Worm (Caenorhabditis elegans): ENCODE data around the gene Y54F10BM.23.

DNA sequence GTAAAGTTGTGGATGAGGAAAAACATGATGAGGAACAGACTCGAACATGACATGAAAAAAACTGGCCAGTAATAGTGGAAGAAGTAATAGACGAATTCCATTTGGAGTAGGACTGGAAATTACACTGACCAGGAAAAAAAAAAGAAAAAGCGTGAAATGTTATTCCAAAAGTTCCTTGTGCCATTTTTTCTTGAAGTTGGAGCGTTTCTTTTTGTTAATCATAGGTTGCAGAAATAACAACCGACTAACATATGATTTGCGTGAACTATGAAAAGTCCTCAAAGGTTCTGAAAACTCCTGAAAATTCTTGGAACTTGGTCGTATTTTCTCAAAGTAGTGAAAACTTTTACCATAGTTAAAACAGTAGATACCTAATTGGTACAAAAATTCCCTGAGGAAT, 33.6 kb downstream of the Y54F10BM.23 start, which contains the start of gene srd-67:
- TF ChIP-seq ama-1 (optimal IDR thresholded peaks at IDR 0.05) = no peak
- TF ChIP-seq elt-1 (tag; optimal IDR thresholded peaks at IDR 0.05) = no peak

Data from whole organism, L2 larva.